Worm (Caenorhabditis elegans): ENCODE measurements around the gene K02D10.8.

The K02D10.8 gene

DNA sequence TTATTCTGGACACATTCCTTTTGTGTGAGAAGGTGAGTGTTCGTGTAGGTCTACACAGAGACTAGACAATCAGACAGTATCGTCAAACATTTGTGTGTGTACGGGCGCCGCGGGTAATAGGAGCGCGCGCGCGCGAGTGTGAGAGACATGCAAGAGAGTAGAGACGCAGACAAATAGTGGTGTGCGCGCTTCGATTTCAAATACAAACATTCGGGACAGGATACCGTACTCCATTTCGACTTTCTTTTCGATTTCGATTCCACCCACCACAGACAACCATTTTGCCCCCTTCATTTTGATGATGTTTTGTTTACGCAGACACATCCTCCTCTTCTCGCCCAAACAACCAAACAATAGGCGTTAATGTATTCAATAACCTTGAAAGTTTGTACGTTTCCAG, 8.6 kb downstream of the K02D10.8 start (continued):
- no peak for TF ChIP-seq mdt-29 (GFP tag; IDR thresholded peaks at IDR 0.05)
- TF ChIP-seq ZK546.5 (tag; optimal IDR thresholded peaks at IDR 0.05): no peak
- peak in 1 of 2 experiments; percentile 55 for TF ChIP-seq hif-1 (tag; optimal IDR thresholded peaks at IDR 0.05)
- TF ChIP-seq nhr-6 (tag; optimal IDR thresholded peaks at IDR 0.05): peak; percentile 40
- TF ChIP-seq D1046.2 (GFP tag; IDR thresholded peaks at IDR 0.05): 0 out of 2 replicates have a peak, but pooled peaks have one; percentile 70
- peak in 1 of 2 experiments; percentile 66 for TF ChIP-seq lsy-2 (tag; optimal IDR thresholded peaks at IDR 0.05)
- peak; percentile 88 for TF ChIP-seq mxl-3 (GFP tag; optimal IDR thresholded peaks at IDR 0.05)
- TF ChIP-seq ces-1 (GFP tag; optimal IDR thresholded peaks at IDR 0.05): no peak
- TF ChIP-seq spr-1 (tag; optimal IDR thresholded peaks at IDR 0.05): no peak
- TF ChIP-seq tra-1 (GFP tag; IDR thresholded peaks at IDR 0.05): peak; percentile 75; the same call in 1 of the 2 replicates
- TF ChIP-seq hlh-11 (tag; optimal IDR thresholded peaks at IDR 0.05): peak; percentile 95
- TF ChIP-seq mxl-2 (GFP tag; conservative IDR thresholded peaks at IDR 0.05): no peak
- no peak for TF ChIP-seq snpc-4 (tag; optimal IDR thresholded peaks at IDR 0.05)
- TF ChIP-seq spr-3 (GFP tag; optimal IDR thresholded peaks at IDR 0.05): no peak
- no peak for TF ChIP-seq dmd-9 (GFP tag; IDR thresholded peaks at IDR 0.05)
- peak; percentile 38 to 80 for TF ChIP-seq mdl-1 (tag; optimal IDR thresholded peaks at IDR 0.05)
- peak; percentile 47 for TF ChIP-seq dpl-1 (GFP tag; optimal IDR thresholded peaks at IDR 0.05)
- no peak for TF ChIP-seq zip-2 (tag; optimal IDR thresholded peaks at IDR 0.05)
- peak; percentile 30 for TF ChIP-seq duxl-1 (tag; optimal IDR thresholded peaks at IDR 0.05; ENCODE audit: poor library complexity)
- TF ChIP-seq ceh-20 (GFP tag; IDR thresholded peaks at IDR 0.05): no peak
- peak; percentile 25 for TF ChIP-seq ztf-7 (tag; optimal IDR thresholded peaks at IDR 0.05)
- TF ChIP-seq daf-12 (tag; optimal IDR thresholded peaks at IDR 0.05): no peak
- TF ChIP-seq cey-2 (tag; optimal IDR thresholded peaks at IDR 0.05; ENCODE audit: borderline replicate concordance, insufficient read depth): peak; percentile 28
- no peak; the same call in 1 of the 2 replicates for TF ChIP-seq set-16 (GFP tag; IDR thresholded peaks at IDR 0.05)
- TF ChIP-seq unc-39 (tag; optimal IDR thresholded peaks at IDR 0.05): no peak
- TF ChIP-seq R02D3.7 (tag; optimal IDR thresholded peaks at IDR 0.05): no peak
- 0 out of 2 replicates have a peak, but pooled peaks have one; percentile 49 for TF ChIP-seq nhr-41 (GFP tag; IDR thresholded peaks at IDR 0.05)
- TF ChIP-seq dmd-8 (GFP tag; IDR thresholded peaks at IDR 0.05): no peak
- TF ChIP-seq daf-16 (GFP tag; optimal IDR thresholded peaks at IDR 0.05): no peak
- TF ChIP-seq daf-16 (tag; optimal IDR thresholded peaks at IDR 0.05): peak; percentile 53
- no peak for TF ChIP-seq madf-5 (GFP tag; IDR thresholded peaks at IDR 0.05)
- peak; percentile 51 for TF ChIP-seq rbr-2 (tag; optimal IDR thresholded peaks at IDR 0.05)
- no peak for TF ChIP-seq aly-2 (tag; optimal IDR thresholded peaks at IDR 0.05)
- TF ChIP-seq unc-130 (GFP tag; optimal IDR thresholded peaks at IDR 0.05): no peak
- no peak for TF ChIP-seq lir-3 (tag; optimal IDR thresholded peaks at IDR 0.05)
- TF ChIP-seq gei-8 (GFP tag; optimal IDR thresholded peaks at IDR 0.05): peak; percentile 42
- TF ChIP-seq egl-27 (tag; optimal IDR thresholded peaks at IDR 0.05): no peak
- TF ChIP-seq F26F4.8 (GFP tag; conservative IDR thresholded peaks at IDR 0.05): no peak
- peak; percentile 28 for TF ChIP-seq jun-1 (tag; optimal IDR thresholded peaks at IDR 0.05)
- TF ChIP-seq lim-7 (GFP tag; IDR thresholded peaks at IDR 0.05): no peak
- peak; percentile 77 for TF ChIP-seq dve-1 (tag; optimal IDR thresholded peaks at IDR 0.05; ENCODE audit: insufficient read depth)
- TF ChIP-seq vab-7 (GFP tag; IDR thresholded peaks at IDR 0.05): 0 out of 2 replicates have a peak, but pooled peaks have one; percentile 38
- TF ChIP-seq zfp-2 (tag; optimal IDR thresholded peaks at IDR 0.05): no peak
- no peak for TF ChIP-seq nhr-42 (GFP tag; IDR thresholded peaks at IDR 0.05)
- no peak for TF ChIP-seq daf-19 (GFP tag; conservative IDR thresholded peaks at IDR 0.05)
- TF ChIP-seq madf-9 (GFP tag; conservative IDR thresholded peaks at IDR 0.05): peak; percentile 52; the same call in 1 of the 2 replicates
- no peak for TF ChIP-seq lin-15B (tag; optimal IDR thresholded peaks at IDR 0.05)
- peak; percentile 36 for TF ChIP-seq nhr-11 (tag; optimal IDR thresholded peaks at IDR 0.05)
- TF ChIP-seq Y75B8A.6 (GFP tag; IDR thresholded peaks at IDR 0.05): 0 out of 2 replicates have a peak, but pooled peaks have one; percentile 21
- no peak for TF ChIP-seq nhr-237 (tag; optimal IDR thresholded peaks at IDR 0.05)
- TF ChIP-seq nhr-111 (GFP tag; optimal IDR thresholded peaks at IDR 0.05): no peak

Measured in whole organism, L4 larva.